Worm (Caenorhabditis elegans) whole organism, L3 larva: ENCODE data around the gene cfim-2.

Source experiments
- ama-1 ChIP-seq: fragments of 150-350 bp; optimal IDR thresholded peaks from 2 replicates; lab custom pipeline; 2018
- elt-2 ChIP-seq: sonication (generic microtip); optimal IDR thresholded peaks from 2 replicates; lab custom pipeline; 2016; ENCODE audit warnings: missing genetic modification reagents, mild to moderate bottlenecking, missing genetic modification characterization, missing compliant biosample characterization
- fos-1 ChIP-seq: fragments of 150-350 bp; optimal IDR thresholded peaks from 2 replicates; lab custom pipeline; 2014; ENCODE audit warnings: missing biosample characterization, missing genetic modification characterization
- nhr-28 ChIP-seq: fragments of 150-350 bp; optimal IDR thresholded peaks from 2 replicates; lab custom pipeline; 2014; ENCODE audit warnings: missing biosample characterization, missing genetic modification characterization
- pha-4 ChIP-seq: fragments of 150-350 bp; optimal IDR thresholded peaks from 2 replicates; lab custom pipeline; 2014; ENCODE audit warnings: missing biosample characterization, missing genetic modification reagents, missing genetic modification characterization
- sea-2 ChIP-seq: fragments of 150-350 bp; sonication (generic microtip); optimal IDR thresholded peaks from 4 replicates; lab custom pipeline; 2014; ENCODE audit warnings: missing biosample characterization, missing genetic modification reagents, missing genetic modification characterization
- skn-1 ChIP-seq: fragments of 150-350 bp; optimal IDR thresholded peaks from 2 replicates; lab custom pipeline; 2014; ENCODE audit warnings: missing biosample characterization, missing genetic modification characterization

DNA sequence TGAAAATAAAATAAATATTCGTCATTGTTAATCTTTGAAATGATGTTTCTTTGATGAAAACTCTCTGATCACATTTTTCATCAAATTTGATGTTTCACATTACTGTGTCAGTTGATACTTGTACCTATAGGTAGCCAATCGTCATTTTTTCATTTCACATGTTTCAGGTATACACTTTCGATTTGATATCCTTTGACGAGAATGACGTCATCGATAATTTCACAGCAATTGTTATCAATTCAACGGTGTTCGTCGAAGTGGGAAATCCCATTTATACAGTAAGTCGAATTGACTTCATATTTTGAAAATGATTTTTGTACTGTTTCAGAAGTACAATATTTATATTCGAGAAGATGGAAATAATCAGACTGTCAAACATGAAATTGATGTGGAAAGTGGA is 11.9 kb upstream of the cfim-2 start:
- no peak for TF ChIP-seq sea-2
- TF ChIP-seq pha-4 (tag; lab: Kevin White, UChicago): no peak
- TF ChIP-seq nhr-28: no peak
- no peak for TF ChIP-seq elt-2
- no peak for TF ChIP-seq fos-1
- TF ChIP-seq skn-1: no peak
- TF ChIP-seq ama-1 (lab: Kevin White, UChicago): no peak
